Fruit fly (Drosophila melanogaster) ovary, adult (tissue): ENCODE results near the gene Sys1.

ENCODE experiments used
- CG17801 ChIP-seq: fragments of 200-800 bp; optimal IDR thresholded peaks from 2 replicates; lab custom pipeline; 2019; ENCODE audit warnings: missing biosample characterization, mild to moderate bottlenecking, missing genetic modification characterization, moderate library complexity; ENCODE audit not compliant: partially characterized antibody

The Sys1 gene

dm6 chr3R:8652731-8653130, at the start of gene Sys1, which contains the start of gene Dhod:
Sys1 (plus strand) TSS chr3R:8652821.
Dhod (minus strand) TSS chr3R:8652916.
- TF ChIP-seq CG17801 (GFP tag; lab: Kevin White, UChicago) = peak; percentile 79

dm6 chr3R:8616149-8616548, 36.5 kb upstream of the Sys1 start:
- TF ChIP-seq CG17801 (GFP tag; lab: Kevin White, UChicago) = no peak

dm6 chr3R:8619089-8619488, 33.5 kb upstream of the Sys1 start:
- TF ChIP-seq CG17801 (GFP tag; lab: Kevin White, UChicago) = no peak

- TF ChIP-seq CG17801 (GFP tag; lab: Kevin White, UChicago) = no peak
These were observed 31.9 kb upstream of the Sys1 start for dm6 chr3R:8620737-8621136.

dm6 chr3R:8635778-8636177, 16.8 kb upstream of the Sys1 start, which contains the start of gene Or85e:
Or85e (minus strand) TSS chr3R:8635878.
- TF ChIP-seq CG17801 (GFP tag; lab: Kevin White, UChicago) = no peak

- TF ChIP-seq CG17801 (GFP tag; lab: Kevin White, UChicago) = no peak
These were observed 14.0 kb upstream of the Sys1 start for dm6 chr3R:8638629-8639028.

dm6 chr3R:8642376-8642966, 10.2 kb upstream of the Sys1 start:
- TF ChIP-seq CG17801 (GFP tag; lab: Kevin White, UChicago) = no peak

dm6 chr3R:8645580-8646220, 6.9 kb upstream of the Sys1 start, which contains the start of gene Cyp313b1:
Cyp313b1 (minus strand) TSS chr3R:8645650.
- TF ChIP-seq CG17801 (GFP tag; lab: Kevin White, UChicago) = no peak

- peak; percentile 99 for TF ChIP-seq CG17801 (GFP tag; lab: Kevin White, UChicago)
These were observed 1.9 kb upstream of the Sys1 start, which contains the start of the genes Mkk4 and SLIRP2 for dm6 chr3R:8650741-8651140. Mkk4 (minus strand) TSS chr3R:8650796. SLIRP2 (plus strand) TSS chr3R:8651084.

- TF ChIP-seq CG17801 (GFP tag; lab: Kevin White, UChicago) = no peak
These were observed 1.4 kb downstream of the Sys1 start for dm6 chr3R:8654058-8654457.

dm6 chr3R:8654666-8655065, 2.0 kb downstream of the Sys1 start, which contains the start of gene CG42489:
CG42489 (minus strand) TSS chr3R:8654766.
- TF ChIP-seq CG17801 (GFP tag; lab: Kevin White, UChicago) = no peak

dm6 chr3R:8658688-8659087, 6.1 kb downstream of the Sys1 start:
- no peak for TF ChIP-seq CG17801 (GFP tag; lab: Kevin White, UChicago)

- TF ChIP-seq CG17801 (GFP tag; lab: Kevin White, UChicago) = peak; percentile 51
These were observed 6.7 kb downstream of the Sys1 start for dm6 chr3R:8659200-8659897.

dm6 chr3R:8659907-8660660, 7.5 kb downstream of the Sys1 start:
- peak; percentile 41 for TF ChIP-seq CG17801 (GFP tag; lab: Kevin White, UChicago)

dm6 chr3R:8660661-8661060, 8.0 kb downstream of the Sys1 start, which contains the start of gene bel:
bel (minus strand) TSS chr3R:8660761.
- TF ChIP-seq CG17801 (GFP tag; lab: Kevin White, UChicago) = no peak
